Fruit fly (Drosophila melanogaster): ENCODE measurements around the gene kuz.
A peak's percentile ranks its signal among the peaks of the same experiment; 100 is the strongest.

Gene kuz

dm6 chr2L:13513033-13513330 lies 37.0 kb upstream of the kuz start:
- peak; percentile 42 for TF ChIP-seq Dfd (GFP tag; optimal IDR thresholded peaks at IDR 0.05)
- TF ChIP-seq psq (GFP tag; optimal IDR thresholded peaks at IDR 0.05) = no peak

- TF ChIP-seq pan (optimal IDR thresholded peaks at IDR 0.05) (no peak), N (GFP tag; optimal IDR thresholded peaks at IDR 0.05) (no peak), dsf (GFP tag; optimal IDR thresholded peaks at IDR 0.05; ENCODE audit: borderline replicate concordance) (no peak), tai (GFP tag; optimal IDR thresholded peaks at IDR 0.05) (peak; percentile 26), woc (GFP tag; optimal IDR thresholded peaks at IDR 0.05) (peak; percentile 87), foxo (GFP tag; optimal IDR thresholded peaks at IDR 0.05) (peak in 1 of 2 experiments; percentile 75), fru (GFP tag; optimal IDR thresholded peaks at IDR 0.05) (peak; percentile 64), CG9705 (GFP tag; optimal IDR thresholded peaks at IDR 0.05) (peak; percentile 21), brk (GFP tag; optimal IDR thresholded peaks at IDR 0.05) (peak; percentile 52), Dfd (GFP tag; optimal IDR thresholded peaks at IDR 0.05) (no peak), psq (GFP tag; optimal IDR thresholded peaks at IDR 0.05) (peak; percentile 51), Jra (GFP tag; optimal IDR thresholded peaks at IDR 0.05) (no peak), sv (GFP tag; optimal IDR thresholded peaks at IDR 0.05) (peak; percentile 74), Hr83 (GFP tag; optimal IDR thresholded peaks at IDR 0.05; ENCODE audit: poor library complexity, severe bottlenecking) (peak; percentile 58), CG32264 (GFP tag; optimal IDR thresholded peaks at IDR 0.05) (peak; percentile 31), Abd-B (GFP tag; optimal IDR thresholded peaks at IDR 0.05) (no peak), h (GFP tag; optimal IDR thresholded peaks at IDR 0.05) (peak; percentile 24), Hr78 (GFP tag; optimal IDR thresholded peaks at IDR 0.05) (no peak), Dif (GFP tag; optimal IDR thresholded peaks at IDR 0.05; ENCODE audit: partially characterized antibody) (peak; percentile 100), Rel (GFP tag; optimal IDR thresholded peaks at IDR 0.05) (no peak), Rel (tag; optimal IDR thresholded peaks at IDR 0.05) (no peak), Sp1 (GFP tag; optimal IDR thresholded peaks at IDR 0.05) (peak; percentile 59), jim (GFP tag; optimal IDR thresholded peaks at IDR 0.05) (peak; percentile 75), HLH106 (tag; optimal IDR thresholded peaks at IDR 0.05) (peak; percentile 74), rgr (GFP tag; optimal IDR thresholded peaks at IDR 0.05) (peak; percentile 67), GATAd (GFP tag; optimal IDR thresholded peaks at IDR 0.05) (no peak), usp (GFP tag; optimal IDR thresholded peaks at IDR 0.05) (no peak), ey (GFP tag; optimal IDR thresholded peaks at IDR 0.05) (peak; percentile 69), Mio (GFP tag; optimal IDR thresholded peaks at IDR 0.05) (no peak), lola (GFP tag; optimal IDR thresholded peaks at IDR 0.05) (no peak), Vsx2 (GFP tag; optimal IDR thresholded peaks at IDR 0.05; ENCODE audit: partially characterized antibody) (peak; percentile 97), CrebA (GFP tag; optimal IDR thresholded peaks at IDR 0.05; ENCODE audit: borderline replicate concordance) (peak; percentile 11), Myc (optimal IDR thresholded peaks at IDR 0.05) (no peak), OdsH (GFP tag; optimal IDR thresholded peaks at IDR 0.05) (peak; percentile 65), dmrt93B (GFP tag; optimal IDR thresholded peaks at IDR 0.05) (peak; percentile 61), sage (GFP tag; optimal IDR thresholded peaks at IDR 0.05) (peak; percentile 42), dl (GFP tag; optimal IDR thresholded peaks at IDR 0.05; ENCODE audit: insufficient read depth in 1 of 2, partially characterized antibody in 2 of 2) (peak; percentile 98 to 99), br (GFP tag; optimal IDR thresholded peaks at IDR 0.05) (peak; percentile 66), Hnf4 (GFP tag; optimal IDR thresholded peaks at IDR 0.05) (peak; percentile 75)
Observed at dm6 chr2L:13513331-13514261, 36.3 kb upstream of the kuz start.

All from whole organism, wandering third instar larva.